Worm (Caenorhabditis elegans) whole organism, L4/young adult: ENCODE measurements around the gene W04G3.11.

Experiments
- W03F9.2 ChIP-seq: fragments of 150-350 bp; optimal IDR thresholded peaks from 2 replicates; lab custom pipeline; 2014; ENCODE audit warnings: missing biosample characterization, missing genetic modification characterization
- dao-5 ChIP-seq: sonication (generic microtip); optimal IDR thresholded peaks from 2 replicates; lab custom pipeline; 2016; ENCODE audit warnings: missing genotype, missing genetic modification characterization, moderate library complexity, missing compliant biosample characterization

- no peak for TF ChIP-seq dao-5 (tag; lab: Kevin White, UChicago)
- TF ChIP-seq W03F9.2, result no peak
These were observed 36.5 kb downstream of the W04G3.11 start, which contains the start of gene alr-1 for ce11 chrX:11125520-11125919.
